Fruit fly (Drosophila melanogaster) whole organism, prepupa: Measurements from ENCODE around the gene CG10232.
A peak's percentile ranks its signal among the peaks of the same experiment; 100 is the strongest.

Experiments used
- Blimp-1 ChIP-seq: fragments of 200-800 bp; sonication (Bioruptor generic); optimal IDR thresholded peaks from 3 replicates; lab custom pipeline; 2017; ENCODE audit warnings: missing biosample characterization, missing genetic modification characterization, mild to moderate bottlenecking, moderate library complexity, missing genetic modification reagents
- CG10631 ChIP-seq: fragments of 200-800 bp; sonication (Bioruptor generic); optimal IDR thresholded peaks from 2 replicates; lab custom pipeline; 2016; ENCODE audit warnings: missing biosample characterization, missing genetic modification characterization
- CG10669 ChIP-seq: fragments of 200-800 bp; sonication (Bioruptor generic); optimal IDR thresholded peaks from 3 replicates; lab custom pipeline; 2018; ENCODE audit warnings: missing biosample characterization, mild to moderate bottlenecking, missing genetic modification characterization, moderate library complexity
- CG11294 ChIP-seq: fragments of 200-800 bp; sonication (Bioruptor generic); IDR thresholded peaks from 2 replicates; pipeline ENCODE4 v1.3.6; 2022; ENCODE audit warnings: missing biosample characterization, missing genetic modification characterization
- CG11762 ChIP-seq: fragments of 200-800 bp; sonication (Bioruptor generic); optimal IDR thresholded peaks from 3 replicates; lab custom pipeline; 2016; ENCODE audit warnings: missing biosample characterization, missing genetic modification characterization; ENCODE audit not compliant: insufficient read depth
- CG11902 ChIP-seq: fragments of 200-800 bp; sonication (Bioruptor generic); optimal IDR thresholded peaks from 3 replicates; lab custom pipeline; 2016; ENCODE audit warnings: missing biosample characterization, missing genetic modification characterization
- CG15336 ChIP-seq: fragments of 200-800 bp; sonication (Bioruptor generic); IDR thresholded peaks from 2 replicates; pipeline ENCODE4 v1.3.6; 2022; ENCODE audit warnings: missing biosample characterization, missing genetic modification characterization
- CG16779 ChIP-seq: fragments of 200-800 bp; sonication (Bioruptor generic); optimal IDR thresholded peaks from 3 replicates; lab custom pipeline; 2017; ENCODE audit warnings: missing biosample characterization, mild to moderate bottlenecking, missing genetic modification characterization
- CG3032 ChIP-seq: fragments of 200-800 bp; optimal IDR thresholded peaks from 2 replicates; lab custom pipeline; 2019; ENCODE audit warnings: missing biosample characterization, mild to moderate bottlenecking, missing genetic modification characterization, moderate library complexity
- CG32006 ChIP-seq: fragments of 200-800 bp; sonication (Bioruptor generic); optimal IDR thresholded peaks from 3 replicates; lab custom pipeline; 2017; ENCODE audit warnings: missing biosample characterization, mild to moderate bottlenecking, missing genetic modification characterization
- CG3919 ChIP-seq: fragments of 200-800 bp; sonication (Bioruptor generic); optimal IDR thresholded peaks from 3 replicates; lab custom pipeline; 2016; ENCODE audit warnings: missing biosample characterization, missing genetic modification characterization
- CG6792 ChIP-seq: fragments of 200-800 bp; sonication (Bioruptor generic); optimal IDR thresholded peaks from 3 replicates; lab custom pipeline; 2016; ENCODE audit warnings: missing biosample characterization, missing genetic modification characterization
- CG6808 ChIP-seq: fragments of 200-800 bp; sonication (Bioruptor generic); optimal IDR thresholded peaks from 3 replicates; lab custom pipeline; 2017; ENCODE audit warnings: missing biosample characterization, missing genetic modification characterization, mild to moderate bottlenecking, moderate library complexity, missing genetic modification reagents
- CG6854 ChIP-seq: fragments of 200-800 bp; sonication (Bioruptor generic); optimal IDR thresholded peaks from 2 replicates; lab custom pipeline; 2017; ENCODE audit warnings: missing biosample characterization, mild to moderate bottlenecking, missing genetic modification characterization
- CG7368 ChIP-seq: fragments of 200-800 bp; sonication (Bioruptor generic); optimal IDR thresholded peaks from 3 replicates; lab custom pipeline; 2016; ENCODE audit warnings: missing biosample characterization, missing genetic modification characterization
- CG8119 ChIP-seq: fragments of 200-800 bp; sonication (Bioruptor generic); IDR thresholded peaks from 3 replicates; pipeline ENCODE4 v1.3.6; 2022; ENCODE audit warnings: missing biosample characterization, missing genetic modification characterization
- CG8319 ChIP-seq: fragments of 200-800 bp; sonication (Bioruptor generic); optimal IDR thresholded peaks from 3 replicates; lab custom pipeline; 2016; ENCODE audit warnings: missing biosample characterization, missing genetic modification characterization
- CG8632 ChIP-seq: fragments of 200-800 bp; sonication (Bioruptor generic); optimal IDR thresholded peaks from 3 replicates; lab custom pipeline; 2016; ENCODE audit warnings: missing biosample characterization, missing genetic modification characterization
- CG9139 ChIP-seq: fragments of 200-800 bp; sonication (Bioruptor generic); optimal IDR thresholded peaks from 3 replicates; lab custom pipeline; 2017; ENCODE audit warnings: missing biosample characterization, mild to moderate bottlenecking, missing genetic modification characterization
- Eip75B ChIP-seq: fragments of 200-800 bp; sonication (Bioruptor generic); optimal IDR thresholded peaks from 3 replicates; lab custom pipeline; 2016; ENCODE audit warnings: missing biosample characterization, missing genetic modification characterization
- Eip78C ChIP-seq: fragments of 200-800 bp; sonication (Bioruptor generic); peaks from one replicate; lab custom pipeline; 2016; ENCODE audit warnings: missing biosample characterization, missing genetic modification characterization
- Eip93F ChIP-seq: fragments of 200-800 bp; sonication (Bioruptor generic); optimal IDR thresholded peaks from 2 replicates; lab custom pipeline; 2016; ENCODE audit warnings: missing biosample characterization, mild to moderate bottlenecking, missing genetic modification characterization
- Ets21C ChIP-seq: fragments of 200-800 bp; sonication (Bioruptor generic); optimal IDR thresholded peaks from 3 replicates; lab custom pipeline; 2016; ENCODE audit warnings: missing biosample characterization, missing genetic modification characterization
- Ets96B ChIP-seq: fragments of 200-800 bp; optimal IDR thresholded peaks from 2 replicates; lab custom pipeline; 2019; ENCODE audit warnings: missing biosample characterization, mild to moderate bottlenecking, missing genetic modification characterization, moderate library complexity
- Gug ChIP-seq: fragments of 200-800 bp; sonication (Bioruptor generic); IDR thresholded peaks from 2 replicates; pipeline ENCODE4 v1.3.6; 2022; ENCODE audit warnings: missing biosample characterization, missing genetic modification characterization
- Hr38 ChIP-seq: sonication (Bioruptor generic); optimal IDR thresholded peaks from 2 replicates; lab custom pipeline; 2016; ENCODE audit warnings: missing biosample characterization, missing genetic modification characterization
- Hr39 ChIP-seq: fragments of 200-800 bp; sonication (Bioruptor generic); optimal IDR thresholded peaks from 2 replicates; lab custom pipeline; 2016; ENCODE audit warnings: missing biosample characterization, missing genetic modification characterization
- Lpt ChIP-seq: fragments of 200-800 bp; sonication (Bioruptor generic); optimal IDR thresholded peaks from 3 replicates; lab custom pipeline; 2016; ENCODE audit warnings: missing biosample characterization, missing genetic modification characterization
- OdsH ChIP-seq: fragments of 200-800 bp; sonication (Bioruptor generic); optimal IDR thresholded peaks from 3 replicates; lab custom pipeline; 2016; ENCODE audit warnings: missing biosample characterization, missing genetic modification characterization
- Sox14 ChIP-seq: fragments of 200-800 bp; sonication (Bioruptor generic); optimal IDR thresholded peaks from 3 replicates; lab custom pipeline; 2016; ENCODE audit warnings: missing biosample characterization, missing genetic modification characterization
- achi ChIP-seq: fragments of 200-800 bp; sonication (Bioruptor generic); optimal IDR thresholded peaks from 3 replicates; lab custom pipeline; 2016; ENCODE audit warnings: missing biosample characterization, missing genetic modification characterization
- acj6 ChIP-seq: fragments of 200-800 bp; sonication (Bioruptor generic); optimal IDR thresholded peaks from 3 replicates; lab custom pipeline; 2016; ENCODE audit warnings: missing biosample characterization, missing genetic modification characterization
- cyc ChIP-seq: fragments of 200-800 bp; sonication (Bioruptor generic); optimal IDR thresholded peaks from 3 replicates; lab custom pipeline; 2016; ENCODE audit warnings: missing biosample characterization, missing genetic modification characterization
- dac ChIP-seq: fragments of 200-800 bp; sonication (Bioruptor generic); optimal IDR thresholded peaks from 2 replicates; lab custom pipeline; 2017; ENCODE audit warnings: missing biosample characterization, mild to moderate bottlenecking, missing genetic modification characterization
- dsx ChIP-seq: fragments of 200-800 bp; optimal IDR thresholded peaks from 3 replicates; lab custom pipeline; 2019; ENCODE audit warnings: missing biosample characterization, mild to moderate bottlenecking, missing genetic modification characterization, moderate library complexity; ENCODE audit not compliant: poor library complexity, severe bottlenecking
- eg ChIP-seq: fragments of 200-800 bp; sonication (Bioruptor generic); IDR thresholded peaks from 3 replicates; pipeline ENCODE4 v1.3.6; 2022; ENCODE audit warnings: missing biosample characterization, missing genetic modification characterization
- esn ChIP-seq: fragments of 200-800 bp; sonication (Bioruptor generic); optimal IDR thresholded peaks from 2 replicates; lab custom pipeline; 2016; ENCODE audit warnings: missing biosample characterization, mild to moderate bottlenecking, missing genetic modification characterization, moderate library complexity
- fkh ChIP-seq: fragments of 200-800 bp; sonication (Bioruptor generic); optimal IDR thresholded peaks from 3 replicates; lab custom pipeline; 2017; ENCODE audit warnings: missing biosample characterization, mild to moderate bottlenecking, missing genetic modification characterization, moderate library complexity
- net ChIP-seq: fragments of 200-800 bp; sonication (Bioruptor generic); optimal IDR thresholded peaks from 3 replicates; lab custom pipeline; 2016; ENCODE audit warnings: missing biosample characterization, missing genetic modification characterization
- pdm3 ChIP-seq: fragments of 200-800 bp; sonication (Bioruptor generic); optimal IDR thresholded peaks from 3 replicates; lab custom pipeline; 2016; ENCODE audit warnings: missing biosample characterization, missing genetic modification characterization
- salr ChIP-seq, 2 experiments: fragments of 200-800 bp; sonication (Bioruptor generic); optimal IDR thresholded peaks; 3 replicates each; lab custom pipeline; 2016 to 2018; ENCODE audit warnings: missing biosample characterization in 2 of 2, missing genetic modification characterization in 2 of 2, mild to moderate bottlenecking in 1 of 2
- spab ChIP-seq: fragments of 200-800 bp; sonication (Bioruptor generic); optimal IDR thresholded peaks from 2 replicates; lab custom pipeline; 2017; ENCODE audit warnings: missing biosample characterization, mild to moderate bottlenecking, missing genetic modification characterization, missing genetic modification reagents
- svp ChIP-seq: fragments of 200-800 bp; sonication (Bioruptor generic); peaks from one replicate; lab custom pipeline; 2016; ENCODE audit warnings: missing biosample characterization, missing genetic modification characterization
- topi ChIP-seq: fragments of 200-800 bp; sonication (Bioruptor generic); optimal IDR thresholded peaks from 3 replicates; lab custom pipeline; 2016; ENCODE audit warnings: missing biosample characterization, missing genetic modification characterization
- vri ChIP-seq: fragments of 200-800 bp; sonication (Bioruptor generic); optimal IDR thresholded peaks from 3 replicates; lab custom pipeline; 2016; ENCODE audit warnings: missing biosample characterization, mild to moderate bottlenecking, missing genetic modification characterization

The CG10232 gene

DNA sequence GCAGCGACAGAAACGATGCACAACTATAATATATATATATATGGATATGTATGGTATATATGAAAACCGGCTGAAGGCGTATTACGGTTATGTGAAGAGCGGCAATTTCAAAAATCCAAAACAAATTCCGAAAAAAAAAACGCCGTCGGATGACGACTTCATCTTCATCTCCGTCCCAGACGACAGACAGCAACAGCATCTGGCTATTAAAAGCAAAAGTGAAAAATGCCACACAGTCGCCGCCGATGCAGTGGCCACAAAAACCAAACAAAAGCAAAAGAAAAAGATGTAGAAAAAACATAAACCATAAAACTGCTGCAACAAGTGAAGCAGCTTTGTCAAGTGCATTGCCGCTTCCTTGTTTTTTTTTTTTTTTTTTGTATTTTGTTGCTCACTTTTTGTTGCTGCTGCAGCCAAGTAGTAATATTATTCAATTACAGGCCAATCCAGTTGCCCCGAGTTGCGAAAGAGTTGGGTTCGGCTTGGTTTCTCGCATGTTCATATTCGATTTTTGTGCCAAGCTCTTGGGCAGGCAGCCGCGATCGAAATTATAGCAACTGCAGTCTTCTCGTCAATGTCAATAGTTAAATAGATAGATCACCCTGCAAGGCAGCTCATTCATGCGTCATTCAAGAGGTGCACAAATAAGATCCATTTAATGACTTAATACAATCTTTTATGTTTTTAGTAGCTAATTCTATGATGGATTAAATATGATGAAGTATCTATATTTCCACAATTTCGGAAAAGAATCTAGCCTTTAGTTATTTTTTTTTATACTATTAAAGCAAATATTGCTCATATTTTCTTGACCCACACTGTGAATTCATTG lies 13.4 kb upstream of the CG10232 start (continued):
- no peak for TF ChIP-seq svp (GFP tag; lab: Kevin White, UChicago)
- TF ChIP-seq esn (GFP tag; lab: Kevin White, UChicago) = no peak
- TF ChIP-seq CG6808 (GFP tag; lab: Kevin White, UChicago) = peak; percentile 14
- peak; percentile 26 for TF ChIP-seq spab (GFP tag; lab: Kevin White, UChicago)
- peak; percentile 26 for TF ChIP-seq OdsH (GFP tag; lab: Kevin White, UChicago)
- peak; percentile 23 for TF ChIP-seq pdm3 (GFP tag; lab: Kevin White, UChicago)
- TF ChIP-seq CG8632 (GFP tag; lab: Kevin White, UChicago) = peak; percentile 19
- TF ChIP-seq CG3032 (tag; lab: Kevin White, UChicago) = no peak
- no peak for TF ChIP-seq Ets21C (GFP tag; lab: Kevin White, UChicago)
- TF ChIP-seq dac = peak; percentile 21
- no peak for TF ChIP-seq CG10669 (GFP tag; lab: Kevin White, UChicago)
- TF ChIP-seq acj6 = no peak
- no peak for TF ChIP-seq CG7368
- peak; percentile 19 for TF ChIP-seq Lpt (GFP tag; lab: Kevin White, UChicago)
- TF ChIP-seq net (GFP tag; lab: Kevin White, UChicago) = peak; percentile 38
- TF ChIP-seq topi = no peak
- peak; percentile 32 for TF ChIP-seq dsx (GFP tag; lab: Kevin White, UChicago)
- TF ChIP-seq salr (GFP tag; optimal IDR thresholded peaks at IDR 0.05; lab: Kevin White, UChicago) = peak in 1 of 2 experiments; percentile 38
- peak; percentile 28 for TF ChIP-seq CG9139 (GFP tag; lab: Kevin White, UChicago)
- TF ChIP-seq CG11902 (GFP tag; lab: Kevin White, UChicago) = no peak
- peak; percentile 76 for TF ChIP-seq CG32006 (GFP tag; lab: Kevin White, UChicago)
- TF ChIP-seq Eip75B (GFP tag; lab: Kevin White, UChicago) = peak; percentile 37
- TF ChIP-seq Eip93F = no peak
- TF ChIP-seq Blimp-1 = no peak
- no peak for TF ChIP-seq fkh (GFP tag; lab: Kevin White, UChicago)
- TF ChIP-seq Eip78C = peak; percentile 61

DNA sequence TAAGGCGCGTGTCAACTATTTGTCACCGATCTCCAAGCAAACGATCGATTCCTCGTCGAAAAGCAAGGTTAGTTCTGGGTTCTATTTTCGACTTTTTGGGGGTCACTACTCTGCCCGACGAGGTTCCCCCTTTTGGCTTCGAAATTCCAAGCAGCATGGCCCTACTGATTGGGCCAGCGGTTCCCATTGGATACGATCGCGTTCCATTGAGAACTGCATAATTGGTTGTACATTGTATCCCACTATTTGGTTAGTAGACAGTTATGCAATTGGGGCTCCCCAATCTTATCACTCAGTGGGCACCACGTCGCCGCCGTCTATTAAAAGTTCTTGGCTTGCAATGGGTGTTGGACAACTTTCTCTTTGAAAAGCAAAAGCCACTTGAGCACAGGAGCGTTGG lies 12.3 kb upstream of the CG10232 start:
- TF ChIP-seq Hr38 (no peak), eg (no peak), cyc (no peak), Gug (no peak), CG10669 (GFP tag; lab: Kevin White, UChicago) (no peak), Hr39 (GFP tag; lab: Kevin White, UChicago) (no peak), acj6 (no peak), Blimp-1 (no peak), CG6792 (GFP tag; lab: Kevin White, UChicago) (no peak), salr (GFP tag; optimal IDR thresholded peaks at IDR 0.05; lab: Kevin White, UChicago) (no peak), Ets96B (tag; lab: Kevin White, UChicago) (no peak), CG11762 (GFP tag; lab: Kevin White, UChicago) (no peak), svp (GFP tag; lab: Kevin White, UChicago) (no peak), fkh (GFP tag; lab: Kevin White, UChicago) (no peak), CG8319 (GFP tag; lab: Kevin White, UChicago) (no peak), CG7368 (no peak), CG3032 (tag; lab: Kevin White, UChicago) (no peak), CG15336 (GFP tag; lab: Robert Waterston, UW) (no peak)

DNA sequence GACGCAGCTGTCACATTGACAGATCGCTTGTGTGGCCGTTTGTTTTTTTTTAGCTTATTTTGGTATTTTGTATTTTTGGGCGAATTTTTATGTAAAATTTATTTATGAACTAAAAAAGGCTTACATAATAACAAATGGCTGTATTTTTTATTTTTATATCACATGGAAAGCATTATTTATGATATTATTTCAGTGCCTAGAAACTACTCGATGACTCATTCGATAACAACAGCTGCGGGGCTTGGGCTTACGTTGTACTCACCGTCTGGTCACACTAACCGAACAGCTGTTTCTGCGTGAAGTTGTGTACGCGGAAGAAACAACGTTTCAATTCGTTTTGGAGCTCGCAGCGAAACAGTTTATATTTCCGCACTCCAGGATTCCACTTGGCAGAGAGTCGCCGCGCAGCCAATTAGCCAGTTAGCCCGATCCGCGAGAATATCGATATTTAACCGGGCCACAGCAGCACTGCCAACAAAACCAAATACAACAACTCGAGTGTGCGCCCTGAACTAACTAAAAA lies 11.6 kb upstream of the CG10232 start, which contains the start of the genes Hmgcr and Rpn9:
Gene Hmgcr, plus strand, starts transcription at position 335 of the 523 bp plus-strand sequence.
Gene Rpn9, minus strand, starts transcription at position 473 of the 523 bp plus-strand sequence.
- TF ChIP-seq CG9139 (GFP tag; lab: Kevin White, UChicago) (no peak), CG8632 (GFP tag; lab: Kevin White, UChicago) (no peak), Blimp-1 (no peak), Eip75B (GFP tag; lab: Kevin White, UChicago) (peak; percentile 2), Sox14 (peak; percentile 39), CG6854 (peak; percentile 22), CG6808 (GFP tag; lab: Kevin White, UChicago) (no peak), dsx (GFP tag; lab: Kevin White, UChicago) (peak; percentile 11), CG3919 (GFP tag; lab: Kevin White, UChicago) (peak; percentile 39), eg (peak; percentile 10; the same call in 1 of the 3 replicates), achi (GFP tag; lab: Kevin White, UChicago) (peak; percentile 100), CG16779 (no peak), vri (peak; percentile 48), Eip78C (peak; percentile 69), Eip93F (peak; percentile 52), CG11294 (no peak), CG10631 (no peak), CG8119 (no peak), CG10669 (GFP tag; lab: Kevin White, UChicago) (no peak), esn (GFP tag; lab: Kevin White, UChicago) (peak; percentile 23)
